Fruit fly (Drosophila melanogaster) whole organism, wandering third instar larva: ENCODE measurements around the gene PH4alphaNE1.

ENCODE experiments used
- Abd-B ChIP-seq: fragments of >200 bp; optimal IDR thresholded peaks from 2 replicates; lab custom pipeline; 2017; ENCODE audit warnings: missing biosample characterization, missing genetic modification characterization
- CrebA ChIP-seq: fragments of 200-800 bp; sonication (Bioruptor generic); optimal IDR thresholded peaks from 2 replicates; lab custom pipeline; 2016; ENCODE audit warnings: missing biosample characterization, mild to moderate bottlenecking, missing genetic modification characterization, borderline replicate concordance
- Hr78 ChIP-seq: fragments of >200 bp; optimal IDR thresholded peaks from 2 replicates; lab custom pipeline; 2017; ENCODE audit warnings: missing biosample characterization, missing genetic modification characterization
- Hr83 ChIP-seq: fragments of 200-300 bp; sonication (Bioruptor generic); optimal IDR thresholded peaks from 2 replicates; lab custom pipeline; 2016; ENCODE audit warnings: missing biosample characterization, mild to moderate bottlenecking, missing genetic modification characterization, moderate library complexity; ENCODE audit not compliant: poor library complexity, severe bottlenecking
- Rel ChIP-seq, 2 experiments: fragments of 200-800 bp; sonication (Bioruptor generic) in 1 of 2; optimal IDR thresholded peaks; 2 replicates in 1 of 2; 3 replicates in 1 of 2; lab custom pipeline; 2016 to 2019; ENCODE audit warnings: mild to moderate bottlenecking in 2 of 2, missing biosample characterization in 2 of 2, missing genetic modification characterization in 2 of 2, moderate library complexity in 1 of 2
- Sp1 ChIP-seq: fragments of 200-800 bp; sonication (Bioruptor generic); optimal IDR thresholded peaks from 3 replicates; lab custom pipeline; 2019; ENCODE audit warnings: missing biosample characterization, mild to moderate bottlenecking, missing genetic modification characterization, moderate library complexity
- dl ChIP-seq, 2 experiments: fragments of 175-275, 200-275 bp in 1 of 2; fragments of 200-275 bp in 1 of 2; sonication (Bioruptor generic); optimal IDR thresholded peaks; lab custom pipeline; 2018; ENCODE audit warnings: mild to moderate bottlenecking in 2 of 2, missing biosample characterization in 2 of 2, missing genetic modification characterization in 2 of 2, moderate library complexity in 2 of 2; ENCODE audit not compliant: partially characterized antibody in 2 of 2, insufficient read depth in 1 of 2
- foxo ChIP-seq, 2 experiments: fragments of 200-800 bp; sonication (Bioruptor generic); optimal IDR thresholded peaks; 2 replicates in 1 of 2; 3 replicates in 1 of 2; lab custom pipeline; 2016 to 2017; ENCODE audit warnings: missing biosample characterization in 2 of 2, missing genetic modification characterization in 2 of 2
- h ChIP-seq: fragments of 200-800 bp; sonication (Bioruptor generic); optimal IDR thresholded peaks from 3 replicates; lab custom pipeline; 2016; ENCODE audit warnings: missing biosample characterization, mild to moderate bottlenecking, missing genetic modification characterization
- lola ChIP-seq: fragments of >200 bp; optimal IDR thresholded peaks from 2 replicates; lab custom pipeline; 2017; ENCODE audit warnings: missing biosample characterization, missing genetic modification characterization
- psq ChIP-seq: fragments of 200-800 bp; sonication (Bioruptor generic); optimal IDR thresholded peaks from 3 replicates; lab custom pipeline; 2017; ENCODE audit warnings: missing biosample characterization, mild to moderate bottlenecking, missing genetic modification characterization, moderate library complexity
- rgr ChIP-seq: fragments of 200-800 bp; sonication (Bioruptor generic); optimal IDR thresholded peaks from 3 replicates; lab custom pipeline; 2016; ENCODE audit warnings: missing biosample characterization, mild to moderate bottlenecking, missing genetic modification characterization
- sv ChIP-seq: fragments of 200-800 bp; sonication (Bioruptor generic); optimal IDR thresholded peaks from 3 replicates; lab custom pipeline; 2016; ENCODE audit warnings: missing biosample characterization, missing genetic modification characterization

DNA sequence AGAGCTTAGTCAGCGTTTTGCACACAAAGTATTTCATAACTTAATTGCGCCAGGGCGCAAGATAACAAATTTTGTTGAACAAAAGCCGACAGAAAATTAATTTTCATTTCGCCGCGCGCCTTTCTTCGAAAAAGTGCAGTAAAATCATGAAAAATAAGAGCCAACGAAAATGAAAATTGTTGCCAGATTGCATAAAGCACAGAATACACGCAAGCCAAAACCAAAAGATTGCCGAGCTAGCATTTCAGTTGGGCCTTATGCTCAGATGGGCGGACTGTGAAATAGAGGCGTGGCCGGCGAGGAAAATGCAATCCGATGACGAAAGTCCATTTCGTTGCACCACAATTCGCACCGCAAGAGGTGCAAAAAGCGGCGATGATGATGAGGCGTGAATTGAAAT is 29.4 kb downstream of the PH4alphaNE1 start:
- TF ChIP-seq foxo (GFP tag; optimal IDR thresholded peaks at IDR 0.05; lab: Kevin White, UChicago) (no peak), psq (no peak), Sp1 (GFP tag; lab: Kevin White, UChicago) (no peak), lola (no peak), Hr83 (GFP tag; lab: Kevin White, UChicago) (no peak), Abd-B (GFP tag; lab: Kevin White, UChicago) (no peak), CrebA (GFP tag; lab: Kevin White, UChicago) (no peak), dl (GFP tag; optimal IDR thresholded peaks at IDR 0.05; lab: Kevin White, UChicago; ENCODE audit: insufficient read depth in 1 of 2, partially characterized antibody in 2 of 2) (no peak), rgr (GFP tag; lab: Kevin White, UChicago) (no peak), Rel (GFP tag; optimal IDR thresholded peaks at IDR 0.05; lab: Kevin White, UChicago) (no peak), Rel (tag; optimal IDR thresholded peaks at IDR 0.05; lab: Kevin White, UChicago) (no peak), sv (GFP tag; lab: Kevin White, UChicago) (no peak), Hr78 (GFP tag; lab: Kevin White, UChicago) (no peak), h (GFP tag; lab: Kevin White, UChicago) (no peak)
